Fruit fly (Drosophila melanogaster) whole organism: ENCODE data around the gene AIF.

Source experiments
- CG8478 ChIP-seq: fragments of >200 bp; optimal IDR thresholded peaks from 2 replicates; lab custom pipeline; 2018; ENCODE audit warnings: inconsistent platforms
- Dll ChIP-seq: fragments of >200 bp; optimal IDR thresholded peaks from 2 replicates; lab custom pipeline; 2017

dm6 chr2L:2163568-2163953 lies 12.0 kb downstream of the AIF start:
- TF ChIP-seq Dll (lab: Kevin White, UChicago) (no peak), CG8478 (no peak)
